Worm (Caenorhabditis elegans) whole organism, mixed stage, embryonic: ENCODE results near the gene srz-11.
"Not testable (repeated sequence)": the region's sequence is repeated elsewhere in the genome, so short reads cannot be mapped to it uniquely, and the experiment has no call there.

Experiments
- M03D4.4 ChIP-seq: sonication (generic microtip); optimal IDR thresholded peaks from 2 replicates; lab custom pipeline; 2017; ENCODE audit warnings: mild to moderate bottlenecking, missing genetic modification characterization, missing compliant biosample characterization
- cnd-1 ChIP-seq: fragments of 200-800 bp; sonication (Bioruptor generic); optimal IDR thresholded peaks from 2 replicates; lab custom pipeline; 2018; ENCODE audit warnings: mild to moderate bottlenecking, missing genetic modification characterization, missing compliant biosample characterization
- elt-1 ChIP-seq: sonication (generic microtip); optimal IDR thresholded peaks from 2 replicates; lab custom pipeline; 2017; ENCODE audit warnings: missing genetic modification characterization, mild to moderate bottlenecking, missing compliant biosample characterization, antibody characterized with exemption, moderate library complexity, borderline replicate concordance; ENCODE audit not compliant: insufficient read depth
- lin-13 ChIP-seq: fragments of 150-350 bp; optimal IDR thresholded peaks from 2 replicates; lab custom pipeline; 2014; ENCODE audit warnings: missing biosample characterization, missing genetic modification characterization
- lin-32 ChIP-seq: fragments of 200-800 bp; sonication (Bioruptor generic); optimal IDR thresholded peaks from 2 replicates; lab custom pipeline; 2018; ENCODE audit warnings: mild to moderate bottlenecking, missing genetic modification characterization, missing compliant biosample characterization
- nhr-28 ChIP-seq: fragments of 150-350 bp; optimal IDR thresholded peaks from 2 replicates; lab custom pipeline; 2014; ENCODE audit warnings: missing biosample characterization, missing genetic modification characterization
- nhr-76 ChIP-seq: sonication (generic microtip); optimal IDR thresholded peaks from 2 replicates; lab custom pipeline; 2017; ENCODE audit warnings: missing biosample characterization, missing genetic modification characterization
- pha-4 ChIP-seq: fragments of 150-350 bp; optimal IDR thresholded peaks from 2 replicates; lab custom pipeline; 2018; ENCODE audit warnings: missing biosample characterization, missing genetic modification reagents, missing genetic modification characterization
- snpc-4 ChIP-seq: fragments of 150-350 bp; optimal IDR thresholded peaks from 2 replicates; lab custom pipeline; 2014; ENCODE audit warnings: missing biosample characterization, missing genetic modification characterization
- sptf-1 ChIP-seq: sonication (generic microtip); optimal IDR thresholded peaks from 2 replicates; lab custom pipeline; 2017; ENCODE audit warnings: mild to moderate bottlenecking, missing genetic modification characterization, moderate library complexity, missing compliant biosample characterization

- TF ChIP-seq snpc-4; sptf-1 (tag; lab: Kevin White, UChicago); pha-4; cnd-1 (tag; lab: Kevin White, UChicago); M03D4.4 (tag; lab: Kevin White, UChicago); nhr-28 (tag; lab: Kevin White, UChicago); elt-1 (tag; lab: Kevin White, UChicago); nhr-76 (tag; lab: Kevin White, UChicago); lin-13 (tag; lab: Kevin White, UChicago); lin-32 (GFP tag; lab: Kevin White, UChicago): not testable (repeated sequence)
Measured at ce11 chrV:15211869-15212268, 49.0 kb downstream of the srz-11 start, which contains the start of gene sri-24.
